Fruit fly (Drosophila melanogaster) whole organism, wandering third instar larva: Measurements from ENCODE around the gene eff.

Experiments used
- Dif ChIP-seq: fragments of 200-275, 200-300 bp; sonication (Bioruptor generic); optimal IDR thresholded peaks from 2 replicates; lab custom pipeline; 2018; ENCODE audit warnings: missing biosample characterization, missing genetic modification characterization; ENCODE audit not compliant: partially characterized antibody
- Myc ChIP-seq: fragments of >200 bp; optimal IDR thresholded peaks from 2 replicates; lab custom pipeline; 2017
- br ChIP-seq: fragments of 200-800 bp; sonication (Bioruptor generic); optimal IDR thresholded peaks from 2 replicates; lab custom pipeline; 2016; ENCODE audit warnings: missing biosample characterization, missing genetic modification characterization
- dl ChIP-seq, 2 experiments: fragments of 175-275, 200-275 bp in 1 of 2; fragments of 200-275 bp in 1 of 2; sonication (Bioruptor generic); optimal IDR thresholded peaks; lab custom pipeline; 2018; ENCODE audit warnings: mild to moderate bottlenecking in 2 of 2, missing biosample characterization in 2 of 2, missing genetic modification characterization in 2 of 2, moderate library complexity in 2 of 2; ENCODE audit not compliant: partially characterized antibody in 2 of 2, insufficient read depth in 1 of 2
- dmrt93B ChIP-seq: fragments of 200-800 bp; sonication (Bioruptor generic); optimal IDR thresholded peaks from 2 replicates; lab custom pipeline; 2018; ENCODE audit warnings: missing biosample characterization, mild to moderate bottlenecking, missing genetic modification characterization
- fru ChIP-seq: fragments of 200-800 bp; sonication (Bioruptor generic); optimal IDR thresholded peaks from 3 replicates; lab custom pipeline; 2016; ENCODE audit warnings: missing biosample characterization, mild to moderate bottlenecking, missing genetic modification characterization
- jim ChIP-seq: fragments of 175-275, 200-325 bp; sonication (Bioruptor generic); optimal IDR thresholded peaks from 2 replicates; lab custom pipeline; 2016; ENCODE audit warnings: missing biosample characterization, mild to moderate bottlenecking, missing genetic modification characterization
- pan ChIP-seq: fragments of >200 bp; optimal IDR thresholded peaks from 2 replicates; lab custom pipeline; 2017
- rgr ChIP-seq: fragments of 200-800 bp; sonication (Bioruptor generic); optimal IDR thresholded peaks from 3 replicates; lab custom pipeline; 2016; ENCODE audit warnings: missing biosample characterization, mild to moderate bottlenecking, missing genetic modification characterization

- no peak for TF ChIP-seq fru (GFP tag; lab: Kevin White, UChicago)
- no peak for TF ChIP-seq rgr (GFP tag; lab: Kevin White, UChicago)
- no peak for TF ChIP-seq Myc (lab: Kevin White, UChicago)
- no peak for TF ChIP-seq Dif (GFP tag; lab: Kevin White, UChicago)
- no peak for TF ChIP-seq br
- TF ChIP-seq pan (lab: Kevin White, UChicago): no peak
- TF ChIP-seq dl (GFP tag; optimal IDR thresholded peaks at IDR 0.05; lab: Kevin White, UChicago; ENCODE audit: insufficient read depth in 1 of 2, partially characterized antibody in 2 of 2): no peak
- no peak for TF ChIP-seq dmrt93B
- TF ChIP-seq jim (GFP tag; lab: Kevin White, UChicago): no peak
Observed at dm6 chr3R:14720885-14721284, 20.2 kb downstream of the eff start.
